Fruit fly (Drosophila melanogaster) whole organism, embryonic: ENCODE results near the gene CG12057.

Source experiments
- Aef1 ChIP-seq: fragments of 200-800 bp; sonication (Bioruptor generic); IDR thresholded peaks from 3 replicates; pipeline ENCODE4 v1.3.6; 2022; ENCODE audit warnings: missing biosample characterization, missing genetic modification characterization
- CG11398 ChIP-seq: fragments of 200-800 bp; sonication (Bioruptor generic); optimal IDR thresholded peaks from 2 replicates; lab custom pipeline; 2016; ENCODE audit warnings: missing biosample characterization, missing genetic modification characterization
- CG12219 ChIP-seq: fragments of 200-800 bp; sonication (Bioruptor generic); optimal IDR thresholded peaks from 3 replicates; lab custom pipeline; 2018; ENCODE audit warnings: missing biosample characterization, mild to moderate bottlenecking, missing genetic modification characterization
- CG15514 ChIP-seq: fragments of 200-800 bp; sonication (Bioruptor generic); optimal IDR thresholded peaks from 3 replicates; lab custom pipeline; 2017; ENCODE audit warnings: missing biosample characterization, missing genetic modification characterization, mild to moderate bottlenecking, moderate library complexity, missing genetic modification reagents
- CG16815 ChIP-seq: fragments of 200-800 bp; sonication (Bioruptor generic); optimal IDR thresholded peaks from 3 replicates; lab custom pipeline; 2017; ENCODE audit warnings: missing biosample characterization, mild to moderate bottlenecking, missing genetic modification characterization
- CG17802 ChIP-seq: fragments of 200-800 bp; sonication (Bioruptor generic); optimal IDR thresholded peaks from 2 replicates; lab custom pipeline; 2018; ENCODE audit warnings: missing biosample characterization, mild to moderate bottlenecking, missing genetic modification characterization, moderate library complexity
- CG18262 ChIP-seq: fragments of 200-800 bp; optimal IDR thresholded peaks from 3 replicates; lab custom pipeline; 2019; ENCODE audit warnings: missing biosample characterization, mild to moderate bottlenecking, missing genetic modification characterization, moderate library complexity
- CG30020 ChIP-seq: fragments of 200-800 bp; optimal IDR thresholded peaks from 2 replicates; lab custom pipeline; 2019; ENCODE audit warnings: missing biosample characterization, mild to moderate bottlenecking, missing genetic modification characterization, moderate library complexity
- CG34224 ChIP-seq: fragments of 200-800 bp; sonication (Bioruptor generic); IDR thresholded peaks from 3 replicates; pipeline ENCODE4 v1.3.6; 2022; ENCODE audit warnings: missing biosample characterization, missing genetic modification characterization; ENCODE audit not compliant: partially characterized antibody
- CG3995 ChIP-seq: fragments of 200-800 bp; sonication (Bioruptor generic); optimal IDR thresholded peaks from 3 replicates; lab custom pipeline; 2016; ENCODE audit warnings: missing biosample characterization, missing genetic modification characterization
- CG4282 ChIP-seq: fragments of 200-800 bp; sonication (Bioruptor generic); optimal IDR thresholded peaks from 2 replicates; lab custom pipeline; 2016; ENCODE audit warnings: missing biosample characterization, missing genetic modification characterization
- CG4404 ChIP-seq: fragments of 200-800 bp; sonication (Bioruptor generic); IDR thresholded peaks from 2 replicates; pipeline ENCODE4 v1.3.6; 2022; ENCODE audit warnings: missing biosample characterization, missing genetic modification characterization
- CG4730 ChIP-seq: fragments of 200-800 bp; sonication (Bioruptor generic); IDR thresholded peaks from 2 replicates; pipeline ENCODE4 v1.3.6; 2022; ENCODE audit warnings: missing biosample characterization, missing genetic modification characterization
- CG6254 ChIP-seq: fragments of 200-800 bp; sonication (Bioruptor generic); optimal IDR thresholded peaks from 3 replicates; lab custom pipeline; 2017; ENCODE audit warnings: mild to moderate bottlenecking, missing biosample characterization, missing genetic modification reagents, missing genetic modification characterization
- CG7963 ChIP-seq: fragments of 200-800 bp; sonication (Bioruptor generic); IDR thresholded peaks from 3 replicates; pipeline ENCODE4 v1.3.6; 2022; ENCODE audit warnings: missing biosample characterization, missing genetic modification characterization; ENCODE audit not compliant: partially characterized antibody
- CG9797 ChIP-seq: fragments of 200-800 bp; sonication (Bioruptor generic); optimal IDR thresholded peaks from 3 replicates; lab custom pipeline; 2018; ENCODE audit warnings: missing biosample characterization, mild to moderate bottlenecking, missing genetic modification characterization
- CG9932 ChIP-seq: fragments of 200-800 bp; sonication (Bioruptor generic); IDR thresholded peaks from 2 replicates; pipeline ENCODE4 v1.3.6; 2022; ENCODE audit warnings: missing biosample characterization, missing genetic modification characterization
- Deaf1 ChIP-seq: fragments of 200-800 bp; optimal IDR thresholded peaks from 3 replicates; lab custom pipeline; 2019; ENCODE audit warnings: missing biosample characterization, mild to moderate bottlenecking, missing genetic modification characterization, moderate library complexity
- Drgx ChIP-seq: fragments of 200-800 bp; sonication (Bioruptor generic); IDR thresholded peaks from 2 replicates; pipeline ENCODE4 v1.3.6; 2022; ENCODE audit warnings: missing biosample characterization, missing genetic modification characterization
- Fer2 ChIP-seq: fragments of 200-800 bp; sonication (Bioruptor generic); optimal IDR thresholded peaks from 2 replicates; lab custom pipeline; 2018; ENCODE audit warnings: missing biosample characterization, mild to moderate bottlenecking, missing genetic modification characterization, moderate library complexity
- H2.0 ChIP-seq: fragments of 200-800 bp; sonication (Bioruptor generic); IDR thresholded peaks from 2 replicates; pipeline ENCODE4 v1.3.6; 2022; ENCODE audit warnings: missing biosample characterization, missing genetic modification characterization
- Hr51 ChIP-seq, 2 experiments: fragments of 200-800 bp; sonication (Bioruptor generic); optimal IDR thresholded peaks; 2 replicates in 1 of 2; 3 replicates in 1 of 2; lab custom pipeline; 2016 to 2018; ENCODE audit warnings: missing biosample characterization in 2 of 2, missing genetic modification characterization in 2 of 2, mild to moderate bottlenecking in 1 of 2, moderate library complexity in 1 of 2
- MESR4 ChIP-seq: fragments of 200-800 bp; sonication (Bioruptor generic); optimal IDR thresholded peaks from 2 replicates; lab custom pipeline; 2018; ENCODE audit warnings: missing biosample characterization, mild to moderate bottlenecking, missing genetic modification characterization, moderate library complexity
- MTF-1 ChIP-seq: fragments of 200-800 bp; sonication (Bioruptor generic); optimal IDR thresholded peaks from 2 replicates; lab custom pipeline; 2018; ENCODE audit warnings: missing biosample characterization, mild to moderate bottlenecking, missing genetic modification characterization, borderline replicate concordance
- Mad ChIP-seq: fragments of 200-800 bp; sonication (Bioruptor generic); optimal IDR thresholded peaks from 2 replicates; lab custom pipeline; 2016; ENCODE audit warnings: missing biosample characterization, missing genetic modification characterization
- Max ChIP-seq: fragments of 200-800 bp; sonication (Bioruptor generic); optimal IDR thresholded peaks from 2 replicates; lab custom pipeline; 2016; ENCODE audit warnings: missing biosample characterization, mild to moderate bottlenecking, missing genetic modification characterization
- Nf-YA ChIP-seq: fragments of 200-800 bp; sonication (Bioruptor generic); IDR thresholded peaks from 2 replicates; pipeline ENCODE4 v1.3.6; 2022; ENCODE audit warnings: missing biosample characterization, missing genetic modification characterization
- YL-1 ChIP-seq: fragments of 200-800 bp; sonication (Bioruptor generic); optimal IDR thresholded peaks from 3 replicates; lab custom pipeline; 2017; ENCODE audit warnings: missing biosample characterization, mild to moderate bottlenecking, missing genetic modification characterization
- ash1 ChIP-seq: fragments of 200-800 bp; sonication (Bioruptor generic); optimal IDR thresholded peaks from 2 replicates; lab custom pipeline; 2018; ENCODE audit warnings: missing biosample characterization, mild to moderate bottlenecking, missing genetic modification characterization
- bbx ChIP-seq: fragments of 200-800 bp; sonication (Bioruptor generic); IDR thresholded peaks from 2 replicates; pipeline ENCODE4 v1.3.6; 2022; ENCODE audit warnings: missing biosample characterization, missing genetic modification characterization; ENCODE audit not compliant: partially characterized antibody
- chinmo ChIP-seq: fragments of 200-800 bp; sonication (Bioruptor generic); IDR thresholded peaks from 4 replicates; pipeline ENCODE4 v1.3.6; 2022; ENCODE audit warnings: missing biosample characterization, missing genetic modification characterization; ENCODE audit not compliant: partially characterized antibody
- dati ChIP-seq: fragments of 200-800 bp; sonication (Bioruptor generic); IDR thresholded peaks from 2 replicates; pipeline ENCODE4 v1.3.6; 2022; ENCODE audit warnings: missing biosample characterization, missing genetic modification characterization
- ems ChIP-seq: fragments of 200-800 bp; sonication (Bioruptor generic); optimal IDR thresholded peaks from 3 replicates; lab custom pipeline; 2016; ENCODE audit warnings: missing biosample characterization, missing genetic modification characterization
- gem ChIP-seq: fragments of 200-800 bp; sonication (Bioruptor generic); optimal IDR thresholded peaks from 2 replicates; lab custom pipeline; 2019; ENCODE audit warnings: missing biosample characterization, mild to moderate bottlenecking, missing genetic modification characterization, moderate library complexity
- gt ChIP-seq: fragments of 200-800 bp; sonication (Bioruptor generic); IDR thresholded peaks from 2 replicates; pipeline ENCODE4 v1.3.6; 2022; ENCODE audit warnings: missing biosample characterization, missing genetic modification characterization
- kah ChIP-seq: fragments of 200-800 bp; sonication (Bioruptor generic); optimal IDR thresholded peaks from 2 replicates; lab custom pipeline; 2018; ENCODE audit warnings: missing biosample characterization, mild to moderate bottlenecking, missing genetic modification characterization
- lmd ChIP-seq: fragments of 200-800 bp; sonication (Bioruptor generic); IDR thresholded peaks from 2 replicates; pipeline ENCODE4 v1.3.6; 2022; ENCODE audit warnings: missing biosample characterization, missing genetic modification characterization
- mld ChIP-seq: fragments of 200-800 bp; sonication (Bioruptor generic); IDR thresholded peaks from 3 replicates; pipeline ENCODE4 v1.3.6; 2022; ENCODE audit warnings: missing biosample characterization, missing genetic modification characterization; ENCODE audit not compliant: partially characterized antibody
- pho ChIP-seq: fragments of 200-800 bp; sonication (Bioruptor generic); optimal IDR thresholded peaks from 2 replicates; lab custom pipeline; 2016; ENCODE audit warnings: missing biosample characterization, missing genetic modification characterization
- pros ChIP-seq: fragments of 200-800 bp; sonication (Bioruptor generic); optimal IDR thresholded peaks from 3 replicates; lab custom pipeline; 2019; ENCODE audit warnings: missing biosample characterization, mild to moderate bottlenecking, missing genetic modification characterization, moderate library complexity
- psq ChIP-seq: fragments of 200-800 bp; sonication (Bioruptor generic); optimal IDR thresholded peaks from 2 replicates; lab custom pipeline; 2017; ENCODE audit warnings: missing biosample characterization, missing genetic modification characterization
- sens ChIP-seq: fragments of 200-800 bp; sonication (Bioruptor generic); peaks from one replicate; lab custom pipeline; 2016; ENCODE audit warnings: missing biosample characterization, missing genetic modification characterization
- tap ChIP-seq: fragments of 200-800 bp; optimal IDR thresholded peaks from 3 replicates; lab custom pipeline; 2019; ENCODE audit warnings: missing biosample characterization, mild to moderate bottlenecking, missing genetic modification characterization, moderate library complexity
- tin ChIP-seq: fragments of 200-800 bp; sonication (Bioruptor generic); optimal IDR thresholded peaks from 3 replicates; lab custom pipeline; 2016; ENCODE audit warnings: missing biosample characterization, missing genetic modification characterization
- tio ChIP-seq: fragments of 200-800 bp; sonication (Bioruptor generic); optimal IDR thresholded peaks from 2 replicates; lab custom pipeline; 2017; ENCODE audit warnings: missing biosample characterization, missing genetic modification characterization, inconsistent platforms
- tna ChIP-seq: fragments of 200-800 bp; sonication (Bioruptor generic); IDR thresholded peaks from 2 replicates; pipeline ENCODE4 v1.3.6; 2022; ENCODE audit warnings: missing biosample characterization, missing genetic modification characterization; ENCODE audit not compliant: partially characterized antibody
- ttk ChIP-seq: fragments of 200-800 bp; sonication (Bioruptor generic); IDR thresholded peaks from 2 replicates; pipeline ENCODE4 v2.1.2; 2022; ENCODE audit warnings: missing biosample characterization, missing genetic modification characterization
- tup ChIP-seq: fragments of 200-800 bp; sonication (Bioruptor generic); optimal IDR thresholded peaks from 2 replicates; lab custom pipeline; 2016; ENCODE audit warnings: missing biosample characterization, mild to moderate bottlenecking, missing genetic modification characterization, moderate library complexity
- tx ChIP-seq: fragments of 200-800 bp; sonication (Bioruptor generic); optimal IDR thresholded peaks from 2 replicates; lab custom pipeline; 2016; ENCODE audit warnings: missing biosample characterization, missing genetic modification characterization
- wdn ChIP-seq: fragments of 200-800 bp; sonication (Bioruptor generic); IDR thresholded peaks from 2 replicates; pipeline ENCODE4 v1.3.6; 2022; ENCODE audit warnings: missing biosample characterization, missing genetic modification characterization
- zf30C ChIP-seq: fragments of 200-800 bp; sonication (Bioruptor generic); optimal IDR thresholded peaks from 3 replicates; lab custom pipeline; 2018; ENCODE audit warnings: missing biosample characterization, mild to moderate bottlenecking, missing genetic modification characterization

The CG12057 gene

dm6 chrX:9156388-9156823 lies 35.1 kb upstream of the CG12057 start, which contains the start of gene His3.3B (continued):
- TF ChIP-seq ash1 (GFP tag; lab: Kevin White, UChicago) (no peak), CG17802 (tag; lab: Kevin White, UChicago) (no peak), tup (GFP tag; lab: Kevin White, UChicago) (no peak), YL-1 (peak; percentile 71), chinmo (GFP tag; lab: Robert Waterston, UW) (0 out of 4 replicates have a peak, but pooled peaks have one; percentile 51), MESR4 (peak; percentile 100), dati (GFP tag; lab: Robert Waterston, UW) (no peak), CG16815 (GFP tag; lab: Kevin White, UChicago) (no peak), CG7963 (GFP tag; lab: Robert Waterston, UW) (no peak), Deaf1 (peak; percentile 39), CG18262 (tag; lab: Kevin White, UChicago) (no peak), CG3995 (GFP tag; lab: Kevin White, UChicago) (peak; percentile 4), tin (no peak), pho (GFP tag; lab: Kevin White, UChicago) (no peak), CG4404 (GFP tag; lab: Robert Waterston, UW) (no peak), H2.0 (GFP tag; lab: Robert Waterston, UW) (no peak), tap (peak; percentile 2), gt (GFP tag; lab: Robert Waterston, UW) (no peak), Aef1 (GFP tag; lab: Robert Waterston, UW) (no peak), ems (no peak), zf30C (GFP tag; lab: Kevin White, UChicago) (peak; percentile 13), CG4730 (no peak), tio (GFP tag; lab: Kevin White, UChicago) (no peak), tx (GFP tag; lab: Kevin White, UChicago) (no peak), wdn (GFP tag; lab: Robert Waterston, UW) (no peak), psq (GFP tag; lab: Kevin White, UChicago) (no peak), bbx (GFP tag; lab: Robert Waterston, UW) (peak; percentile 21; the same call in 1 of the 2 replicates), CG30020 (tag; lab: Kevin White, UChicago) (peak; percentile 20), Fer2 (tag; lab: Kevin White, UChicago) (no peak), lmd (GFP tag; lab: Robert Waterston, UW) (no peak), ttk (GFP tag; lab: Robert Waterston, UW) (no peak), Hr51 (GFP tag; optimal IDR thresholded peaks at IDR 0.05; lab: Kevin White, UChicago) (no peak), sens (GFP tag; lab: Kevin White, UChicago) (peak; percentile 14), MTF-1 (no peak), Nf-YA (GFP tag; lab: Robert Waterston, UW) (no peak), tna (no peak), Mad (GFP tag; lab: Kevin White, UChicago) (no peak), Drgx (no peak), Max (GFP tag; lab: Kevin White, UChicago) (peak; percentile 7), CG12219 (GFP tag; lab: Kevin White, UChicago) (no peak), CG9932 (GFP tag; lab: Robert Waterston, UW) (no peak), CG34224 (GFP tag; lab: Robert Waterston, UW) (0 out of 3 replicates have a peak, but pooled peaks have one; percentile 10), gem (tag; lab: Kevin White, UChicago) (no peak), mld (GFP tag; lab: Robert Waterston, UW) (peak; percentile 28; the same call in 1 of the 3 replicates), CG4282 (GFP tag; lab: Kevin White, UChicago) (peak; percentile 33), CG15514 (GFP tag; lab: Kevin White, UChicago) (peak; percentile 64), CG11398 (no peak), kah (peak; percentile 12), CG9797 (GFP tag; lab: Kevin White, UChicago) (peak; percentile 44), pros (no peak), CG6254 (GFP tag; lab: Kevin White, UChicago) (no peak)
